Worm (Caenorhabditis elegans) whole organism, L4 larva: Measurements from ENCODE around the gene srt-43.

Source experiments
- aly-2 ChIP-seq: sonication (generic microtip); optimal IDR thresholded peaks from 2 replicates; lab custom pipeline; 2018; ENCODE audit warnings: missing biosample characterization, missing genetic modification characterization
- daf-12 ChIP-seq: fragments of 150-350 bp; optimal IDR thresholded peaks from 2 replicates; lab custom pipeline; 2014; ENCODE audit warnings: missing biosample characterization, missing genetic modification reagents, missing genetic modification characterization
- duxl-1 ChIP-seq: sonication (generic microtip); optimal IDR thresholded peaks from 2 replicates; lab custom pipeline; 2016; ENCODE audit warnings: mild to moderate bottlenecking, missing genetic modification characterization, moderate library complexity, missing compliant biosample characterization; ENCODE audit not compliant: poor library complexity
- jun-1 ChIP-seq: fragments of 150-350 bp; optimal IDR thresholded peaks from 2 replicates; lab custom pipeline; 2014; ENCODE audit warnings: missing biosample characterization, missing genetic modification reagents, missing genetic modification characterization
- lin-15B ChIP-seq: fragments of 150-350 bp; sonication (generic microtip); optimal IDR thresholded peaks from 3 replicates; lab custom pipeline; 2014; ENCODE audit warnings: missing biosample characterization, missing genetic modification characterization
- lin-39 ChIP-seq: fragments of 150-350 bp; optimal IDR thresholded peaks from 2 replicates; lab custom pipeline; 2014; ENCODE audit warnings: missing biosample characterization, missing genetic modification reagents, missing genetic modification characterization
- nhr-102 ChIP-seq: sonication (generic microtip); optimal IDR thresholded peaks from 2 replicates; lab custom pipeline; 2016; ENCODE audit warnings: mild to moderate bottlenecking, missing genetic modification characterization, moderate library complexity, missing compliant biosample characterization
- nhr-77 ChIP-seq: fragments of 150-350 bp; optimal IDR thresholded peaks from 2 replicates; lab custom pipeline; 2014; ENCODE audit warnings: missing biosample characterization, missing genetic modification characterization
- pha-4 ChIP-seq, 2 experiments: fragments of 150-350 bp in 1 of 2; fragments of 200-800 bp in 1 of 2; sonication (Bioruptor generic) in 1 of 2; IDR thresholded peaks in 1 of 2; optimal IDR thresholded peaks in 1 of 2; 2 replicates each; pipeline versions ENCODE4 v1.3.6 to Lab custom; 2014 to 2022; ENCODE audit warnings: missing genetic modification characterization in 2 of 2, missing genetic modification reagents in 2 of 2, missing biosample characterization in 1 of 2, missing compliant biosample characterization in 1 of 2
- skn-1 ChIP-seq: fragments of 150-350 bp; optimal IDR thresholded peaks from 2 replicates; lab custom pipeline; 2014; ENCODE audit warnings: missing biosample characterization, missing genetic modification characterization
- snpc-4 ChIP-seq: fragments of 150-350 bp; optimal IDR thresholded peaks from 2 replicates; lab custom pipeline; 2014; ENCODE audit warnings: missing biosample characterization, missing genetic modification characterization
- spr-3 ChIP-seq: fragments of 200-800 bp; sonication (Bioruptor generic); optimal IDR thresholded peaks from 2 replicates; lab custom pipeline; 2018; ENCODE audit warnings: mild to moderate bottlenecking, missing genetic modification characterization, missing compliant biosample characterization
- ztf-11 ChIP-seq: fragments of 150-350 bp; optimal IDR thresholded peaks from 2 replicates; lab custom pipeline; 2014; ENCODE audit warnings: missing biosample characterization, missing genetic modification characterization

DNA sequence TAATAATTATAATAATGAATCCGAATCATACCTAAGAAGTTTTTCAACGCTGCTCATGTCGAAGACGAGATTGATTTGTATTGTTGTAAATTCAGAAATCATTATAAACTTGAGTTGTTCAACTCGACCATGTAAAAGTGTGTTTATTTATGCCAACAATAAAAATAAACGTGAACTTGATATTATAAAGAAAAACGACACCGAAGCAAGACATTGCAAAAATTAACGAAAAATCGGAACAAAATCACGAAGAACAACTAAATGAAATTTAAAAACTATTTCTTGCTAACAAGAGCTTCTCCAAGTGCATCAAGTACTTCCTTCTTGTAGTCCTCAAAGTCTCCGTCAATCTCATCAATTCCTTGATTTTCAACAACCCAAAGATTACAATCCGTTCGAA, 8.1 kb upstream of the srt-43 start, which contains the start of gene F18E2.15:
- TF ChIP-seq aly-2 (tag; lab: Kevin White, UChicago): no peak
- no peak for TF ChIP-seq daf-12 (tag; lab: Kevin White, UChicago)
- TF ChIP-seq lin-39 (tag; lab: Kevin White, UChicago): no peak
- no peak for TF ChIP-seq snpc-4 (tag; lab: Kevin White, UChicago)
- TF ChIP-seq pha-4 (GFP tag; IDR thresholded peaks at IDR 0.05; lab: Robert Waterston, UW): no peak
- TF ChIP-seq pha-4 (tag; optimal IDR thresholded peaks at IDR 0.05; lab: Kevin White, UChicago): no peak
- TF ChIP-seq ztf-11: no peak
- no peak for TF ChIP-seq jun-1 (tag; lab: Kevin White, UChicago)
- no peak for TF ChIP-seq spr-3 (GFP tag; lab: Kevin White, UChicago)
- no peak for TF ChIP-seq lin-15B (tag; lab: Kevin White, UChicago)
- no peak for TF ChIP-seq duxl-1 (tag; lab: Kevin White, UChicago)
- no peak for TF ChIP-seq nhr-77 (tag; lab: Kevin White, UChicago)
- no peak for TF ChIP-seq nhr-102 (tag; lab: Kevin White, UChicago)
- no peak for TF ChIP-seq skn-1
